1 fruit fly cellular context compared by ENCODE assay signal in genomic region chr3R:25760190-25760589, dm6.
TF ChIP-seq lines count a peak whose summit lies in the region.

No protein-coding gene starts in this region.

TF ChIP-seq in whole organism, embryonic, 481 proteins besides CTCF, POLR2A, EP300 and RAD21 (continued from another document):
- no peak for TF ChIP-seq Gsc (GFP tag; IDR thresholded peaks at IDR 0.05; lab: Robert Waterston, UW)
- TF ChIP-seq lbe (GFP tag; optimal IDR thresholded peaks at IDR 0.05; lab: Kevin White, UChicago): peak; percentile 10
- TF ChIP-seq CG13424 (tag; optimal IDR thresholded peaks at IDR 0.05; lab: Kevin White, UChicago): no peak
- TF ChIP-seq Trl (optimal IDR thresholded peaks at IDR 0.05; lab: Kevin White, UChicago): peak; percentile 21 to 64
- no peak for TF ChIP-seq Trl (GFP tag; optimal IDR thresholded peaks at IDR 0.05; lab: Kevin White, UChicago)
